Worm (Caenorhabditis elegans) whole organism, late embryonic: ENCODE data around the gene E02H1.1.

Experiments used
- C08G9.2 ChIP-seq: sonication (generic microtip); optimal IDR thresholded peaks from 2 replicates; lab custom pipeline; 2016; ENCODE audit warnings: mild to moderate bottlenecking, missing genetic modification characterization, moderate library complexity, missing compliant biosample characterization
- K02D7.2 ChIP-seq: sonication (generic microtip); optimal IDR thresholded peaks from 2 replicates; lab custom pipeline; 2017; ENCODE audit warnings: mild to moderate bottlenecking, missing genetic modification characterization, missing compliant biosample characterization
- Y22D7AL.16 ChIP-seq: sonication (generic microtip); optimal IDR thresholded peaks from 2 replicates; lab custom pipeline; 2016; ENCODE audit warnings: missing genetic modification characterization, missing compliant biosample characterization
- ahr-1 ChIP-seq: sonication (generic microtip); optimal IDR thresholded peaks from 2 replicates; lab custom pipeline; 2016; ENCODE audit warnings: missing genetic modification characterization, missing compliant biosample characterization
- ceh-18 ChIP-seq: sonication (generic microtip); optimal IDR thresholded peaks from 2 replicates; lab custom pipeline; 2016; ENCODE audit warnings: missing genetic modification characterization, missing compliant biosample characterization
- ceh-19 ChIP-seq: fragments of 200-800 bp; sonication (Bioruptor generic); optimal IDR thresholded peaks from 2 replicates; lab custom pipeline; 2018; ENCODE audit warnings: mild to moderate bottlenecking, missing genetic modification characterization, missing compliant biosample characterization
- ceh-30 ChIP-seq: fragments of 150-350 bp; optimal IDR thresholded peaks from 2 replicates; lab custom pipeline; 2014; ENCODE audit warnings: missing biosample characterization, missing genetic modification characterization
- ceh-34 ChIP-seq: sonication (generic microtip); optimal IDR thresholded peaks from 2 replicates; lab custom pipeline; 2016; ENCODE audit warnings: mild to moderate bottlenecking, missing genetic modification characterization, missing compliant biosample characterization
- ceh-48 ChIP-seq: sonication (generic microtip); optimal IDR thresholded peaks from 2 replicates; lab custom pipeline; 2016; ENCODE audit warnings: missing genetic modification characterization, inconsistent platforms, missing compliant biosample characterization
- ceh-9 ChIP-seq: sonication (generic microtip); optimal IDR thresholded peaks from 2 replicates; lab custom pipeline; 2016; ENCODE audit warnings: mild to moderate bottlenecking, missing genetic modification characterization, inconsistent platforms, missing compliant biosample characterization
- dmd-4 ChIP-seq: sonication (generic microtip); optimal IDR thresholded peaks from 2 replicates; lab custom pipeline; 2016; ENCODE audit warnings: borderline replicate concordance, missing genetic modification characterization, missing compliant biosample characterization
- dve-1 ChIP-seq: sonication (generic microtip); optimal IDR thresholded peaks from 2 replicates; lab custom pipeline; 2017; ENCODE audit warnings: antibody characterized with exemption, mild to moderate bottlenecking, missing genetic modification characterization, missing compliant biosample characterization
- eyg-1 ChIP-seq: sonication (generic microtip); optimal IDR thresholded peaks from 2 replicates; lab custom pipeline; 2016; ENCODE audit warnings: missing genotype, missing genetic modification characterization, missing compliant biosample characterization
- fkh-10 ChIP-seq: fragments of 150-350 bp; optimal IDR thresholded peaks from 2 replicates; lab custom pipeline; 2014; ENCODE audit warnings: missing biosample characterization, missing genetic modification reagents, missing genetic modification characterization
- gmeb-2 ChIP-seq: sonication (generic microtip); optimal IDR thresholded peaks from 2 replicates; lab custom pipeline; 2016; ENCODE audit warnings: missing genetic modification characterization, inconsistent platforms, missing compliant biosample characterization
- hlh-13 ChIP-seq: fragments of 200-800 bp; sonication (Bioruptor generic); optimal IDR thresholded peaks from 2 replicates; lab custom pipeline; 2018; ENCODE audit warnings: mild to moderate bottlenecking, missing genetic modification characterization, missing compliant biosample characterization
- hlh-15 ChIP-seq: sonication (generic microtip); optimal IDR thresholded peaks from 2 replicates; lab custom pipeline; 2016; ENCODE audit warnings: missing genetic modification characterization, missing compliant biosample characterization
- hlh-30 ChIP-seq: sonication (generic microtip); optimal IDR thresholded peaks from 2 replicates; lab custom pipeline; 2017; ENCODE audit warnings: antibody characterized with exemption, missing genetic modification characterization, missing compliant biosample characterization; ENCODE audit not compliant: insufficient read depth
- hlh-6 ChIP-seq: sonication (generic microtip); optimal IDR thresholded peaks from 2 replicates; lab custom pipeline; 2016; ENCODE audit warnings: missing genotype, missing genetic modification characterization, missing compliant biosample characterization
- lim-6 ChIP-seq: sonication (generic microtip); optimal IDR thresholded peaks from 2 replicates; lab custom pipeline; 2016; ENCODE audit warnings: missing genetic modification characterization, missing compliant biosample characterization
- mec-3 ChIP-seq: sonication (generic microtip); optimal IDR thresholded peaks from 2 replicates; lab custom pipeline; 2016; ENCODE audit warnings: borderline replicate concordance, missing genetic modification characterization, missing compliant biosample characterization
- nfya-1 ChIP-seq: sonication (generic microtip); optimal IDR thresholded peaks from 2 replicates; lab custom pipeline; 2017; ENCODE audit warnings: missing genetic modification characterization, mild to moderate bottlenecking, missing compliant biosample characterization, antibody characterized with exemption, moderate library complexity
- nhr-11 ChIP-seq: fragments of 150-350 bp; optimal IDR thresholded peaks from 2 replicates; lab custom pipeline; 2014; ENCODE audit warnings: missing biosample characterization, missing genetic modification characterization
- npax-4 ChIP-seq: sonication (generic microtip); optimal IDR thresholded peaks from 2 replicates; lab custom pipeline; 2016; ENCODE audit warnings: missing genetic modification characterization, missing compliant biosample characterization
- pat-9 ChIP-seq: fragments of 200-800 bp; sonication (Bioruptor generic); optimal IDR thresholded peaks from 2 replicates; lab custom pipeline; 2018; ENCODE audit warnings: mild to moderate bottlenecking, missing genetic modification characterization, moderate library complexity, missing compliant biosample characterization
- pax-1 ChIP-seq: fragments of 150-350 bp; optimal IDR thresholded peaks from 2 replicates; lab custom pipeline; 2014; ENCODE audit warnings: missing biosample characterization, missing genetic modification characterization
- pros-1 ChIP-seq: fragments of 150-350 bp; optimal IDR thresholded peaks from 2 replicates; lab custom pipeline; 2014; ENCODE audit warnings: missing biosample characterization, missing genetic modification reagents, missing genetic modification characterization
- rnt-1 ChIP-seq: sonication (generic microtip); optimal IDR thresholded peaks from 2 replicates; lab custom pipeline; 2016; ENCODE audit warnings: missing genetic modification characterization, missing compliant biosample characterization
- sox-2 ChIP-seq: fragments of 200-800 bp; sonication (Bioruptor generic); IDR thresholded peaks from 2 replicates; pipeline ENCODE4 v1.3.6; 2022; ENCODE audit warnings: missing genetic modification reagents, missing genetic modification characterization, missing compliant biosample characterization
- syd-9 ChIP-seq: sonication (generic microtip); optimal IDR thresholded peaks from 2 replicates; lab custom pipeline; 2016; ENCODE audit warnings: mild to moderate bottlenecking, missing genetic modification characterization, moderate library complexity, missing compliant biosample characterization
- tbx-7 ChIP-seq: sonication (generic microtip); optimal IDR thresholded peaks from 2 replicates; lab custom pipeline; 2016; ENCODE audit warnings: missing genotype, missing genetic modification characterization, missing compliant biosample characterization
- ttx-3 ChIP-seq: sonication (generic microtip); optimal IDR thresholded peaks from 2 replicates; lab custom pipeline; 2016; ENCODE audit warnings: missing genetic modification reagents, missing genetic modification characterization, missing compliant biosample characterization
- unc-86 ChIP-seq: sonication (generic microtip); optimal IDR thresholded peaks from 2 replicates; lab custom pipeline; 2016; ENCODE audit warnings: missing genetic modification characterization, missing compliant biosample characterization
- zip-5 ChIP-seq: sonication (generic microtip); optimal IDR thresholded peaks from 2 replicates; lab custom pipeline; 2016; ENCODE audit warnings: missing genetic modification characterization, missing compliant biosample characterization
- ztf-16 ChIP-seq: sonication (generic microtip); optimal IDR thresholded peaks from 2 replicates; lab custom pipeline; 2017; ENCODE audit warnings: missing genetic modification characterization, missing compliant biosample characterization

E02H1.1 gene

ce11 chrII:9556582-9556981 is 34.4 kb downstream of the E02H1.1 start:
- no peak for TF ChIP-seq lim-6 (tag; lab: Kevin White, UChicago)

ce11 chrII:9554925-9555553 is 35.9 kb downstream of the E02H1.1 start, which contains the start of gene F35H8.2:
Gene F35H8.2 (plus strand): TSS chrII:9555503.
- no peak for TF ChIP-seq unc-86 (tag; lab: Kevin White, UChicago)
- no peak for TF ChIP-seq fkh-10 (GFP tag; lab: Kevin White, UChicago)
- TF ChIP-seq lim-6 (tag; lab: Kevin White, UChicago) = no peak
- no peak for TF ChIP-seq zip-5 (tag; lab: Kevin White, UChicago)
- TF ChIP-seq ztf-16 = no peak
- TF ChIP-seq ceh-9 (tag; lab: Kevin White, UChicago) = no peak
- TF ChIP-seq syd-9 = no peak
- TF ChIP-seq dve-1 = no peak
- TF ChIP-seq tbx-7 (tag; lab: Kevin White, UChicago) = no peak
- TF ChIP-seq pros-1 (tag; lab: Kevin White, UChicago) = no peak
- TF ChIP-seq ceh-30 = no peak

- TF ChIP-seq mec-3 (tag; lab: Kevin White, UChicago) = no peak
- no peak for TF ChIP-seq ttx-3 (tag; lab: Kevin White, UChicago)
- no peak for TF ChIP-seq ceh-30
- no peak for TF ChIP-seq eyg-1 (tag; lab: Kevin White, UChicago)
- no peak for TF ChIP-seq ahr-1 (tag; lab: Kevin White, UChicago)
- TF ChIP-seq nhr-11 (tag; lab: Kevin White, UChicago) = no peak
- no peak for TF ChIP-seq Y22D7AL.16 (tag; lab: Kevin White, UChicago)
- no peak for TF ChIP-seq hlh-6
- no peak for TF ChIP-seq ceh-34 (tag; lab: Kevin White, UChicago)
Observed at ce11 chrII:9553179-9553578, 37.8 kb downstream of the E02H1.1 start, which contains the start of gene F35H8.1. Gene F35H8.1 (minus strand): TSS chrII:9553279.

- TF ChIP-seq ahr-1 (tag; lab: Kevin White, UChicago) (no peak), hlh-13 (GFP tag; lab: Kevin White, UChicago) (no peak), pat-9 (tag; lab: Kevin White, UChicago) (no peak), ceh-18 (no peak), nfya-1 (no peak), hlh-15 (tag; lab: Kevin White, UChicago) (no peak), hlh-30 (no peak), K02D7.2 (no peak), ceh-19 (no peak), sox-2 (GFP tag; lab: Robert Waterston, UW) (no peak)
Observed at ce11 chrII:9551536-9551935, 39.4 kb downstream of the E02H1.1 start, which contains the start of gene F35H8.12. Gene F35H8.12 (plus strand): TSS chrII:9551836.

- TF ChIP-seq mec-3 (tag; lab: Kevin White, UChicago) = no peak
- TF ChIP-seq syd-9 = no peak
- no peak for TF ChIP-seq ceh-48 (tag; lab: Kevin White, UChicago)
- TF ChIP-seq dmd-4 (tag; lab: Kevin White, UChicago) = no peak
- no peak for TF ChIP-seq nhr-11 (tag; lab: Kevin White, UChicago)
- TF ChIP-seq pax-1 (tag; lab: Kevin White, UChicago) = no peak
Observed at ce11 chrII:9550718-9551117, 40.2 kb downstream of the E02H1.1 start, which contains the start of gene sra-6. Gene sra-6 (minus strand): TSS chrII:9550818.

- TF ChIP-seq npax-4 (no peak), rnt-1 (tag; lab: Kevin White, UChicago) (no peak), ztf-16 (no peak), Y22D7AL.16 (tag; lab: Kevin White, UChicago) (no peak), tbx-7 (tag; lab: Kevin White, UChicago) (no peak), zip-5 (tag; lab: Kevin White, UChicago) (no peak), hlh-6 (no peak), ttx-3 (tag; lab: Kevin White, UChicago) (no peak), pros-1 (tag; lab: Kevin White, UChicago) (no peak), C08G9.2 (tag; lab: Kevin White, UChicago) (no peak), ceh-30 (no peak), gmeb-2 (tag; lab: Kevin White, UChicago) (no peak), nfya-1 (no peak)
Observed at ce11 chrII:9544386-9544785, 46.6 kb downstream of the E02H1.1 start, which contains the start of gene sra-7. Gene sra-7 (plus strand): TSS chrII:9544686.
